Worm (Caenorhabditis elegans): Measurements from ENCODE around the gene T10B5.3.
"Not testable (repeated sequence)": the region's sequence is repeated elsewhere in the genome, so short reads cannot be mapped to it uniquely, and the experiment has no call there.

T10B5.3 gene

DNA sequence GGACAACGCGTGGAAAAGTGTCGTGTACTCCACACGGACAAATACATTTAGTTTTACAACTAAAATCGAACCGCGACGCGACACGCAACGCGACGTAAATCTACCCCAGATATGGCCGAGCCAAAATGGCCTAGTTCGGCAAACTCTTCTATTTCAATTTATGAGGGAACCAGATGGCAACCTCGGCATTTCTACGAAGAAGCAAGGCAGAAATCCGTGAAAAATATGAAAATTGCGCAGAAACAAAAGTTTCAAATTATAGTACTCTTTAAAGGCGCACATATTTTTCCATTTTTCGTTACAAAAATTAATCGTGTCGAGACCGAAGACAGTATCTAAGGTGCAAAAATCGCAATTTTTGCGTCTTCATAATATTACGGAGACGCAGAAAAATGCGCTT, 54.8 kb downstream of the T10B5.3 start, which contains the start of gene Y46H3A.5:
Gene Y46H3A.5, minus strand, starts transcription at position 101 of the 400 bp plus-strand sequence.
- TF ChIP-seq pha-4, ceh-24, pax-1 (tag; optimal IDR thresholded peaks at IDR 0.05): not testable (repeated sequence)

Data from whole organism, late embryonic.